Fruit fly (Drosophila melanogaster) whole organism, prepupa: ENCODE data around the gene CG5618.
A peak's percentile ranks its signal among the peaks of the same experiment; 100 is the strongest.

Source experiments
- Blimp-1 ChIP-seq: fragments of 200-800 bp; sonication (Bioruptor generic); optimal IDR thresholded peaks from 3 replicates; lab custom pipeline; 2017; ENCODE audit warnings: missing biosample characterization, missing genetic modification characterization, mild to moderate bottlenecking, moderate library complexity, missing genetic modification reagents
- CG10631 ChIP-seq: fragments of 200-800 bp; sonication (Bioruptor generic); optimal IDR thresholded peaks from 2 replicates; lab custom pipeline; 2016; ENCODE audit warnings: missing biosample characterization, missing genetic modification characterization
- CG10669 ChIP-seq: fragments of 200-800 bp; sonication (Bioruptor generic); optimal IDR thresholded peaks from 3 replicates; lab custom pipeline; 2018; ENCODE audit warnings: missing biosample characterization, mild to moderate bottlenecking, missing genetic modification characterization, moderate library complexity
- CG11294 ChIP-seq: fragments of 200-800 bp; sonication (Bioruptor generic); IDR thresholded peaks from 2 replicates; pipeline ENCODE4 v1.3.6; 2022; ENCODE audit warnings: missing biosample characterization, missing genetic modification characterization
- CG11762 ChIP-seq: fragments of 200-800 bp; sonication (Bioruptor generic); optimal IDR thresholded peaks from 3 replicates; lab custom pipeline; 2016; ENCODE audit warnings: missing biosample characterization, missing genetic modification characterization; ENCODE audit not compliant: insufficient read depth
- CG11902 ChIP-seq: fragments of 200-800 bp; sonication (Bioruptor generic); optimal IDR thresholded peaks from 3 replicates; lab custom pipeline; 2016; ENCODE audit warnings: missing biosample characterization, missing genetic modification characterization
- CG1621 ChIP-seq: fragments of 200-800 bp; sonication (Bioruptor generic); optimal IDR thresholded peaks from 3 replicates; lab custom pipeline; 2018; ENCODE audit warnings: missing biosample characterization, mild to moderate bottlenecking, missing genetic modification characterization
- CG16779 ChIP-seq: fragments of 200-800 bp; sonication (Bioruptor generic); optimal IDR thresholded peaks from 3 replicates; lab custom pipeline; 2017; ENCODE audit warnings: missing biosample characterization, mild to moderate bottlenecking, missing genetic modification characterization
- CG3032 ChIP-seq: fragments of 200-800 bp; optimal IDR thresholded peaks from 2 replicates; lab custom pipeline; 2019; ENCODE audit warnings: missing biosample characterization, mild to moderate bottlenecking, missing genetic modification characterization, moderate library complexity
- CG3919 ChIP-seq: fragments of 200-800 bp; sonication (Bioruptor generic); optimal IDR thresholded peaks from 3 replicates; lab custom pipeline; 2016; ENCODE audit warnings: missing biosample characterization, missing genetic modification characterization
- CG4318 ChIP-seq: fragments of 200-800 bp; sonication (Bioruptor generic); optimal IDR thresholded peaks from 3 replicates; lab custom pipeline; 2017; ENCODE audit warnings: missing biosample characterization, mild to moderate bottlenecking, missing genetic modification characterization
- CG6276 ChIP-seq: fragments of 200-800 bp; sonication (Bioruptor generic); optimal IDR thresholded peaks from 2 replicates; lab custom pipeline; 2017; ENCODE audit warnings: missing biosample characterization, mild to moderate bottlenecking, missing genetic modification characterization
- CG6792 ChIP-seq: fragments of 200-800 bp; sonication (Bioruptor generic); optimal IDR thresholded peaks from 3 replicates; lab custom pipeline; 2016; ENCODE audit warnings: missing biosample characterization, missing genetic modification characterization
- CG7368 ChIP-seq: fragments of 200-800 bp; sonication (Bioruptor generic); optimal IDR thresholded peaks from 3 replicates; lab custom pipeline; 2016; ENCODE audit warnings: missing biosample characterization, missing genetic modification characterization
- CG8119 ChIP-seq: fragments of 200-800 bp; sonication (Bioruptor generic); IDR thresholded peaks from 3 replicates; pipeline ENCODE4 v1.3.6; 2022; ENCODE audit warnings: missing biosample characterization, missing genetic modification characterization
- CG8319 ChIP-seq: fragments of 200-800 bp; sonication (Bioruptor generic); optimal IDR thresholded peaks from 3 replicates; lab custom pipeline; 2016; ENCODE audit warnings: missing biosample characterization, missing genetic modification characterization
- CG8632 ChIP-seq: fragments of 200-800 bp; sonication (Bioruptor generic); optimal IDR thresholded peaks from 3 replicates; lab custom pipeline; 2016; ENCODE audit warnings: missing biosample characterization, missing genetic modification characterization
- CG9139 ChIP-seq: fragments of 200-800 bp; sonication (Bioruptor generic); optimal IDR thresholded peaks from 3 replicates; lab custom pipeline; 2017; ENCODE audit warnings: missing biosample characterization, mild to moderate bottlenecking, missing genetic modification characterization
- Eip78C ChIP-seq: fragments of 200-800 bp; sonication (Bioruptor generic); peaks from one replicate; lab custom pipeline; 2016; ENCODE audit warnings: missing biosample characterization, missing genetic modification characterization
- Ets96B ChIP-seq: fragments of 200-800 bp; optimal IDR thresholded peaks from 2 replicates; lab custom pipeline; 2019; ENCODE audit warnings: missing biosample characterization, mild to moderate bottlenecking, missing genetic modification characterization, moderate library complexity
- Gug ChIP-seq: fragments of 200-800 bp; sonication (Bioruptor generic); IDR thresholded peaks from 2 replicates; pipeline ENCODE4 v1.3.6; 2022; ENCODE audit warnings: missing biosample characterization, missing genetic modification characterization
- Hr38 ChIP-seq: sonication (Bioruptor generic); optimal IDR thresholded peaks from 2 replicates; lab custom pipeline; 2016; ENCODE audit warnings: missing biosample characterization, missing genetic modification characterization
- Hr39 ChIP-seq: fragments of 200-800 bp; sonication (Bioruptor generic); optimal IDR thresholded peaks from 2 replicates; lab custom pipeline; 2016; ENCODE audit warnings: missing biosample characterization, missing genetic modification characterization
- Hr4 ChIP-seq: fragments of 200-800 bp; sonication (Bioruptor generic); optimal IDR thresholded peaks from 3 replicates; lab custom pipeline; 2016; ENCODE audit warnings: missing biosample characterization, missing genetic modification characterization
- Met ChIP-seq: fragments of 200-800 bp; sonication (Bioruptor generic); optimal IDR thresholded peaks from 3 replicates; lab custom pipeline; 2016; ENCODE audit warnings: missing biosample characterization, missing genetic modification characterization
- OdsH ChIP-seq: fragments of 200-800 bp; sonication (Bioruptor generic); optimal IDR thresholded peaks from 3 replicates; lab custom pipeline; 2016; ENCODE audit warnings: missing biosample characterization, missing genetic modification characterization
- Smox ChIP-seq: fragments of 200-800 bp; sonication (Bioruptor generic); optimal IDR thresholded peaks from 3 replicates; lab custom pipeline; 2016; ENCODE audit warnings: missing biosample characterization, missing genetic modification characterization
- Sox14 ChIP-seq: fragments of 200-800 bp; sonication (Bioruptor generic); optimal IDR thresholded peaks from 3 replicates; lab custom pipeline; 2016; ENCODE audit warnings: missing biosample characterization, missing genetic modification characterization
- Sox15 ChIP-seq: fragments of 200-800 bp; sonication (Bioruptor generic); optimal IDR thresholded peaks from 3 replicates; lab custom pipeline; 2016; ENCODE audit warnings: missing biosample characterization, missing genetic modification characterization
- achi ChIP-seq: fragments of 200-800 bp; sonication (Bioruptor generic); optimal IDR thresholded peaks from 3 replicates; lab custom pipeline; 2016; ENCODE audit warnings: missing biosample characterization, missing genetic modification characterization
- acj6 ChIP-seq: fragments of 200-800 bp; sonication (Bioruptor generic); optimal IDR thresholded peaks from 3 replicates; lab custom pipeline; 2016; ENCODE audit warnings: missing biosample characterization, missing genetic modification characterization
- esn ChIP-seq: fragments of 200-800 bp; sonication (Bioruptor generic); optimal IDR thresholded peaks from 2 replicates; lab custom pipeline; 2016; ENCODE audit warnings: missing biosample characterization, mild to moderate bottlenecking, missing genetic modification characterization, moderate library complexity
- fkh ChIP-seq: fragments of 200-800 bp; sonication (Bioruptor generic); optimal IDR thresholded peaks from 3 replicates; lab custom pipeline; 2017; ENCODE audit warnings: missing biosample characterization, mild to moderate bottlenecking, missing genetic modification characterization, moderate library complexity
- lz ChIP-seq: fragments of 200-800 bp; sonication (Bioruptor generic); optimal IDR thresholded peaks from 3 replicates; lab custom pipeline; 2016; ENCODE audit warnings: missing biosample characterization, missing genetic modification characterization
- net ChIP-seq: fragments of 200-800 bp; sonication (Bioruptor generic); optimal IDR thresholded peaks from 3 replicates; lab custom pipeline; 2016; ENCODE audit warnings: missing biosample characterization, missing genetic modification characterization
- pdm3 ChIP-seq: fragments of 200-800 bp; sonication (Bioruptor generic); optimal IDR thresholded peaks from 3 replicates; lab custom pipeline; 2016; ENCODE audit warnings: missing biosample characterization, missing genetic modification characterization
- spab ChIP-seq: fragments of 200-800 bp; sonication (Bioruptor generic); optimal IDR thresholded peaks from 2 replicates; lab custom pipeline; 2017; ENCODE audit warnings: missing biosample characterization, mild to moderate bottlenecking, missing genetic modification characterization, missing genetic modification reagents
- ss ChIP-seq, 2 experiments: fragments of 200-800 bp; sonication (Bioruptor generic); optimal IDR thresholded peaks; 2 replicates in 1 of 2; 3 replicates in 1 of 2; lab custom pipeline; 2017 to 2018; ENCODE audit warnings: mild to moderate bottlenecking in 2 of 2, missing biosample characterization in 2 of 2, missing genetic modification characterization in 2 of 2, moderate library complexity in 1 of 2
- svp ChIP-seq: fragments of 200-800 bp; sonication (Bioruptor generic); peaks from one replicate; lab custom pipeline; 2016; ENCODE audit warnings: missing biosample characterization, missing genetic modification characterization
- vri ChIP-seq: fragments of 200-800 bp; sonication (Bioruptor generic); optimal IDR thresholded peaks from 3 replicates; lab custom pipeline; 2016; ENCODE audit warnings: missing biosample characterization, mild to moderate bottlenecking, missing genetic modification characterization

The CG5618 gene

DNA sequence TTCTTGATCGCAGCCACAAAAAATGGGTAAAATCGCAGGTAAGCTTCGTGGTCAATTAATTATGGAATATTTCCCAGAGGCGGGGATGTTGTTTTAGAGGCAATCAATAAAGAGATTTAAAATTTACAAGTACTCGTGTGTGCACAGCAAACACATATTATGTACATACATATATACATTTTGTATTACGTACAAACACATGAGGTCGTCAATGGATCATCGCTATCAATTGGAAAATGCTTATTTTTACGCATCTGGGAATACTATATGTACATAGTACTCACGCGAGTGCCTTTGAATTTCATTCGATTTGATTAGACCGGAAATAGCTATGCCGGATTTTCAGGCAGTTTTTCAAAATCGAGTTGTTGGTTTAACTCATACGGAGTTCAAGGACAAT is 35.5 kb upstream of the CG5618 start:
- TF ChIP-seq CG3919 = no peak
- TF ChIP-seq svp (GFP tag; lab: Kevin White, UChicago) = peak; percentile 69

DNA sequence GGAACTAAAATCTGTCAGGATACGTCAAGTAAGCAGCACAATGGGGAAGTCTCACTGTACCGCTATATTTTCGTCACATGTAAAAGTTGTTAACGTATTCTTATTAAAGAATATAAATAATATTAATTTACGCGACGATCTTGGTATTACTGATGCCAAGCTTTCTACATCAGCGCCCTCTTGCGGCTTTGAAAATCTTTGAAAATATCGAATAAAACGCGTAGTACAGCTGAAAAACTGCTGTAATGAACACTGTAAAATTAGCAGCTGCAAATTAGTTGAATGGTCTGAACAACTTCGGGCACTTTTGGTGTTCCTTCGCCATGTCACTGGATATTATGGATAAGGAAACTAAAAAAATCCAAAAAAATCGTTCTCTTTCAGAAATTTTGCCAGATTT is 33.2 kb upstream of the CG5618 start:
- no peak for TF ChIP-seq CG4318 (GFP tag; lab: Kevin White, UChicago)

DNA sequence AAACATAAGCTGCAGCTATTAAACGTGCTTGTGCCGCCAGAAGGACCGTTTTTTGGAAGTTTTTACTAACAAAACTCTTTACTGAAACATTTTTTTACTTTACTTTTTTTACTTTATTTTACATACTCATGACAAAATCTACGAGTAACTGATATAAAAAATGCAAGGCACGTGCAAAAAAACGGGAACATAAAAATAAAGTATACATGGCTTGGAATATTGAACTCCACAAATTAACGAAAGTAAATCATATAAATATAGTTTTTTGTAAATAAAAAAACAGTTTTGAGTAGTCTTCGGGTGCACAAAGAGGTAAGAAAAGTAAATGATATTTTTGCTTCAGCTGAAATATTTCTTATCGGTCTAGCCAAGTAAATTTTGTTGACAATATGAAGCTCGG is 32.6 kb upstream of the CG5618 start, which contains the start of gene Spn77Bb:
Gene Spn77Bb, plus strand, starts transcription at position 301 of the 400 bp plus-strand sequence.
- TF ChIP-seq CG7368 (GFP tag; lab: Kevin White, UChicago) (no peak), CG9139 (GFP tag; lab: Kevin White, UChicago) (no peak), CG6792 (no peak), CG1621 (tag; lab: Kevin White, UChicago) (no peak), CG10669 (GFP tag; lab: Kevin White, UChicago) (no peak), CG3032 (tag; lab: Kevin White, UChicago) (no peak), Met (GFP tag; lab: Kevin White, UChicago) (no peak), CG11902 (no peak), esn (GFP tag; lab: Kevin White, UChicago) (no peak), Ets96B (tag; lab: Kevin White, UChicago) (no peak), CG11762 (GFP tag; lab: Kevin White, UChicago) (no peak), Hr38 (GFP tag; lab: Kevin White, UChicago) (no peak), CG8632 (GFP tag; lab: Kevin White, UChicago) (no peak), Sox15 (no peak)

DNA sequence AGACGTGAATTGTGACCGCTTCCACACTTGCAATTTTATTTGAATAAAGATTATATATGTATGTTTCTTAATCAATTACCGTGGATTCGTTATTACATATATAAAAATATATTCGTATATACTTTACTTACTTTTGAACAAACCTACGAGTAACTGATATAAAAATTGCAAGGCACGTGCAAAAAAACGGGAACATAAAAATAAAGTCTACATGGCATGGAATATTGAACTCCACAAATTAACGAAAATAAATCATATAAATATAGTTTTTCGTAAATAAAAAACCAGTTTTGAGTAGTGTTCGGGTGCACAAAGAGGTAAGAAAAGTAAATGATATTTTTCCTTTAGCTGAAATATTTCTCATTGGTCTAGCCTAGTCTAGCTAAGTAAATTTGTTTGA is 10.9 kb upstream of the CG5618 start, which contains the start of gene Spn77Bc:
Gene Spn77Bc, plus strand, starts transcription at position 301 of the 400 bp plus-strand sequence.
- TF ChIP-seq achi (no peak), Eip78C (GFP tag; lab: Kevin White, UChicago) (no peak), Ets96B (tag; lab: Kevin White, UChicago) (no peak), Hr4 (GFP tag; lab: Kevin White, UChicago) (no peak), acj6 (GFP tag; lab: Kevin White, UChicago) (no peak), CG11902 (no peak), Met (GFP tag; lab: Kevin White, UChicago) (no peak), esn (GFP tag; lab: Kevin White, UChicago) (no peak), Smox (GFP tag; lab: Kevin White, UChicago) (no peak), spab (GFP tag; lab: Kevin White, UChicago) (no peak), CG11762 (GFP tag; lab: Kevin White, UChicago) (no peak), CG1621 (tag; lab: Kevin White, UChicago) (no peak), OdsH (GFP tag; lab: Kevin White, UChicago) (no peak), Sox14 (GFP tag; lab: Kevin White, UChicago) (no peak), pdm3 (GFP tag; lab: Kevin White, UChicago) (no peak), CG6276 (GFP tag; lab: Kevin White, UChicago) (no peak), CG8119 (GFP tag; lab: Robert Waterston, UW) (no peak), lz (GFP tag; lab: Kevin White, UChicago) (no peak)

DNA sequence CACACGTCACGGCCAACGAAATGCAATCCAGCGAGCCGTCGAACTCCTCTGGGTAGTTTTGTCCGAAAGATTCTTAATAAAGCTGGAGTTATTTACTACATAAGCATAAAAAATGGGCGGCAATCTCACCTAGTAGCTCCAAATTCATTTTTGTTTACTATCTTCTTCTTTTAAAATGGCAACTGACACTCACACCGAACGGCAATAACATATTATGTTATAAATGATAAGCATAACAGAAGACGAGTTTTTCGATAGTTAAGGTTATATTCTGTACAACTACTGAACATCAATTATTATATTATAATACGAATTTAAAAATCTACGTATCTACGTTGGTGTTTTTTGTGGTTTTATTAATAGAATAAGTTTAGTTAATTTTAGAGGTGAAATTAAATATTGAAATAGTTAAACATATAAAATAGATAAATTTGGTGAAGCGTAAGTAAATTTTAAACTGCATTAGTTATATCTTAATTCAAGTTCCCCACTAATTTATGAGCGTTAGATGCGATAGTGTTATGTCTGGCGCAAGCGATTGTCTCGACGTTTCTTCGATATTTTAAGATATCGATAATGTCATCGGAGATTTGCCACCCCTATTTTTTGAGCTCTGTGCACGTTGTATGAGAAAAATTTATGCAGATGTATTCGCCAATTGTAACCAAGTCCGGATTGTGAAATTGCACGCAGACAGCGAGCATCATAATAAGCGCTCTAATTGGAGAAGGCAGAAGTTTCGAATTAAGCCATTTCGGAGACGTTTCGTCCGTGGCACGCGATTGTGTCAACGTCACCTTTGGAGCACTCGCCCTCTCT is 5.3 kb upstream of the CG5618 start, which contains the start of the genes Rbbp5 and eRF1:
Gene Rbbp5, minus strand, starts transcription at position 181 of the 819 bp plus-strand sequence.
Gene eRF1, plus strand, starts transcription at position 594 of the 819 bp plus-strand sequence.
- TF ChIP-seq achi (peak; percentile 58), OdsH (GFP tag; lab: Kevin White, UChicago) (peak; percentile 79), vri (GFP tag; lab: Kevin White, UChicago) (no peak), ss (GFP tag; optimal IDR thresholded peaks at IDR 0.05; lab: Kevin White, UChicago) (peak in 1 of 2 experiments; percentile 1), CG10669 (GFP tag; lab: Kevin White, UChicago) (peak; percentile 34), CG8319 (GFP tag; lab: Kevin White, UChicago) (peak; percentile 36), CG11294 (peak; percentile 45; the same call in 1 of the 2 replicates), Sox14 (GFP tag; lab: Kevin White, UChicago) (peak; percentile 46), CG6792 (peak; percentile 64), CG16779 (tag; lab: Kevin White, UChicago) (no peak), Hr4 (GFP tag; lab: Kevin White, UChicago) (peak; percentile 73), Gug (GFP tag; lab: Robert Waterston, UW) (peak; percentile 51; the same call in 1 of the 2 replicates), Hr39 (GFP tag; lab: Kevin White, UChicago) (no peak), Blimp-1 (GFP tag; lab: Kevin White, UChicago) (no peak), CG3919 (peak; percentile 73), CG9139 (GFP tag; lab: Kevin White, UChicago) (peak; percentile 4), CG10631 (GFP tag; lab: Kevin White, UChicago) (peak; percentile 81), fkh (peak; percentile 56), net (peak; percentile 53), acj6 (GFP tag; lab: Kevin White, UChicago) (peak; percentile 76), CG8632 (GFP tag; lab: Kevin White, UChicago) (peak; percentile 45), esn (GFP tag; lab: Kevin White, UChicago) (peak; percentile 76)
